Worm (Caenorhabditis elegans) whole organism, mixed stage, embryonic: Measurements from ENCODE around the gene W02A2.5.

ENCODE experiments used
- M03D4.4 ChIP-seq: sonication (generic microtip); optimal IDR thresholded peaks from 2 replicates; lab custom pipeline; 2017; ENCODE audit warnings: mild to moderate bottlenecking, missing genetic modification characterization, missing compliant biosample characterization
- bed-3 ChIP-seq: fragments of 200-800 bp; sonication (Bioruptor generic); optimal IDR thresholded peaks from 3 replicates; lab custom pipeline; 2018; ENCODE audit warnings: mild to moderate bottlenecking, missing genetic modification characterization, moderate library complexity, missing compliant biosample characterization
- blmp-1 ChIP-seq: fragments of 150-350 bp; optimal IDR thresholded peaks from 2 replicates; lab custom pipeline; 2014; ENCODE audit warnings: missing biosample characterization, missing genetic modification characterization
- ceh-39 ChIP-seq: fragments of 150-350 bp; optimal IDR thresholded peaks from 2 replicates; lab custom pipeline; 2014; ENCODE audit warnings: missing biosample characterization, missing genetic modification characterization
- ceh-43 ChIP-seq: fragments of 200-800 bp; sonication (Bioruptor generic); optimal IDR thresholded peaks from 2 replicates; lab custom pipeline; 2018; ENCODE audit warnings: mild to moderate bottlenecking, missing genetic modification characterization, moderate library complexity, missing compliant biosample characterization
- ceh-83 ChIP-seq: fragments of 200-800 bp; sonication (Bioruptor generic); optimal IDR thresholded peaks from 2 replicates; lab custom pipeline; 2018; ENCODE audit warnings: mild to moderate bottlenecking, missing genetic modification characterization, missing compliant biosample characterization
- ces-1 ChIP-seq: fragments of 150-350 bp; optimal IDR thresholded peaks from 2 replicates; lab custom pipeline; 2014; ENCODE audit warnings: missing biosample characterization, missing genetic modification reagents, missing genetic modification characterization
- cnd-1 ChIP-seq: fragments of 200-800 bp; sonication (Bioruptor generic); optimal IDR thresholded peaks from 2 replicates; lab custom pipeline; 2018; ENCODE audit warnings: mild to moderate bottlenecking, missing genetic modification characterization, missing compliant biosample characterization
- drap-1 ChIP-seq: fragments of 200-800 bp; sonication (Bioruptor generic); optimal IDR thresholded peaks from 3 replicates; lab custom pipeline; 2018; ENCODE audit warnings: mild to moderate bottlenecking, missing genetic modification characterization, missing compliant biosample characterization
- elt-1 ChIP-seq: sonication (generic microtip); optimal IDR thresholded peaks from 2 replicates; lab custom pipeline; 2017; ENCODE audit warnings: missing genetic modification characterization, mild to moderate bottlenecking, missing compliant biosample characterization, antibody characterized with exemption, moderate library complexity, borderline replicate concordance; ENCODE audit not compliant: insufficient read depth
- elt-3 ChIP-seq: fragments of 150-350 bp; optimal IDR thresholded peaks from 2 replicates; lab custom pipeline; 2014; ENCODE audit warnings: missing biosample characterization, missing genetic modification characterization
- flh-1 ChIP-seq: fragments of 200-800 bp; sonication (Bioruptor generic); optimal IDR thresholded peaks from 2 replicates; lab custom pipeline; 2018; ENCODE audit warnings: mild to moderate bottlenecking, missing genetic modification characterization, moderate library complexity, missing compliant biosample characterization
- ham-2 ChIP-seq: fragments of 200-800 bp; sonication (Bioruptor generic); optimal IDR thresholded peaks from 2 replicates; lab custom pipeline; 2018; ENCODE audit warnings: mild to moderate bottlenecking, missing genetic modification characterization, missing compliant biosample characterization
- lin-13 ChIP-seq: fragments of 150-350 bp; optimal IDR thresholded peaks from 2 replicates; lab custom pipeline; 2014; ENCODE audit warnings: missing biosample characterization, missing genetic modification characterization
- lin-32 ChIP-seq: fragments of 200-800 bp; sonication (Bioruptor generic); optimal IDR thresholded peaks from 2 replicates; lab custom pipeline; 2018; ENCODE audit warnings: mild to moderate bottlenecking, missing genetic modification characterization, missing compliant biosample characterization
- lsy-2 ChIP-seq: fragments of 150-350 bp; optimal IDR thresholded peaks from 2 replicates; lab custom pipeline; 2014; ENCODE audit warnings: missing biosample characterization, missing genetic modification characterization
- mab-5 ChIP-seq: fragments of 150-350 bp; optimal IDR thresholded peaks from 2 replicates; lab custom pipeline; 2014; ENCODE audit warnings: missing biosample characterization, missing genetic modification characterization
- mep-1 ChIP-seq: fragments of 150-350 bp; optimal IDR thresholded peaks from 2 replicates; lab custom pipeline; 2017; ENCODE audit warnings: missing biosample characterization, missing genetic modification reagents, missing genetic modification characterization, inconsistent platforms
- nhr-12 ChIP-seq: fragments of 150-350 bp; optimal IDR thresholded peaks from 2 replicates; lab custom pipeline; 2014; ENCODE audit warnings: missing biosample characterization, missing genetic modification characterization
- nhr-2 ChIP-seq: fragments of 150-350 bp; optimal IDR thresholded peaks from 2 replicates; lab custom pipeline; 2014; ENCODE audit warnings: missing biosample characterization, missing genetic modification characterization
- nhr-237 ChIP-seq: fragments of 150-350 bp; optimal IDR thresholded peaks from 2 replicates; lab custom pipeline; 2014; ENCODE audit warnings: missing biosample characterization, missing genetic modification characterization
- nhr-76 ChIP-seq: sonication (generic microtip); optimal IDR thresholded peaks from 2 replicates; lab custom pipeline; 2017; ENCODE audit warnings: missing biosample characterization, missing genetic modification characterization
- pha-4 ChIP-seq: fragments of 150-350 bp; optimal IDR thresholded peaks from 2 replicates; lab custom pipeline; 2018; ENCODE audit warnings: missing biosample characterization, missing genetic modification reagents, missing genetic modification characterization
- sem-2 ChIP-seq: fragments of 200-800 bp; sonication (Bioruptor generic); optimal IDR thresholded peaks from 2 replicates; lab custom pipeline; 2018; ENCODE audit warnings: mild to moderate bottlenecking, missing genetic modification characterization, missing compliant biosample characterization
- snpc-4 ChIP-seq: fragments of 150-350 bp; optimal IDR thresholded peaks from 2 replicates; lab custom pipeline; 2014; ENCODE audit warnings: missing biosample characterization, missing genetic modification characterization
- sptf-1 ChIP-seq: sonication (generic microtip); optimal IDR thresholded peaks from 2 replicates; lab custom pipeline; 2017; ENCODE audit warnings: mild to moderate bottlenecking, missing genetic modification characterization, moderate library complexity, missing compliant biosample characterization
- tbx-8 ChIP-seq: fragments of 200-800 bp; sonication (Bioruptor generic); optimal IDR thresholded peaks from 2 replicates; lab custom pipeline; 2018; ENCODE audit warnings: mild to moderate bottlenecking, missing genetic modification characterization, moderate library complexity, missing compliant biosample characterization
- unc-120 ChIP-seq: sonication (generic microtip); optimal IDR thresholded peaks from 2 replicates; lab custom pipeline; 2017; ENCODE audit warnings: missing genetic modification characterization, missing compliant biosample characterization; ENCODE audit not compliant: poor library complexity, severe bottlenecking
- unc-39 ChIP-seq: fragments of 150-350 bp; optimal IDR thresholded peaks from 2 replicates; lab custom pipeline; 2014; ENCODE audit warnings: missing biosample characterization, missing genetic modification characterization
- unc-62 ChIP-seq: fragments of 150-350 bp; optimal IDR thresholded peaks from 2 replicates; lab custom pipeline; 2014; ENCODE audit warnings: missing biosample characterization, missing genetic modification reagents, missing genetic modification characterization
- zip-8 ChIP-seq: fragments of 150-350 bp; optimal IDR thresholded peaks from 2 replicates; lab custom pipeline; 2014; ENCODE audit warnings: missing biosample characterization, missing genetic modification characterization
- ztf-11 ChIP-seq: fragments of 150-350 bp; optimal IDR thresholded peaks from 2 replicates; lab custom pipeline; 2014; ENCODE audit warnings: missing biosample characterization, missing genetic modification characterization

The W02A2.5 gene

ce11 chrIV:13323823-13324359, 18.8 kb upstream of the W02A2.5 start, which contains the start of gene fat-2:
Gene fat-2 (plus strand): TSS chrIV:13323873.
- TF ChIP-seq zip-8 (tag; lab: Kevin White, UChicago) (no peak), unc-39 (no peak), mep-1 (no peak), ham-2 (no peak), nhr-12 (no peak), elt-3 (tag; lab: Kevin White, UChicago) (no peak), nhr-2 (tag; lab: Kevin White, UChicago) (no peak), nhr-237 (tag; lab: Kevin White, UChicago) (no peak)

ce11 chrIV:13327064-13327463, 15.6 kb upstream of the W02A2.5 start:
- TF ChIP-seq elt-1 (tag; lab: Kevin White, UChicago) (no peak), blmp-1 (tag; lab: Kevin White, UChicago) (no peak), ztf-11 (tag; lab: Kevin White, UChicago) (no peak), ceh-43 (no peak), bed-3 (no peak), lin-13 (tag; lab: Kevin White, UChicago) (no peak), zip-8 (tag; lab: Kevin White, UChicago) (no peak), flh-1 (GFP tag; lab: Kevin White, UChicago) (no peak), nhr-237 (tag; lab: Kevin White, UChicago) (no peak), ceh-83 (GFP tag; lab: Kevin White, UChicago) (no peak), unc-62 (GFP tag; lab: Kevin White, UChicago) (no peak), ceh-39 (tag; lab: Kevin White, UChicago) (no peak), unc-120 (tag; lab: Kevin White, UChicago) (no peak), snpc-4 (tag; lab: Kevin White, UChicago) (no peak), pha-4 (tag; lab: Kevin White, UChicago) (no peak)

- TF ChIP-seq ces-1 (GFP tag; lab: Kevin White, UChicago) = no peak
- TF ChIP-seq nhr-2 (tag; lab: Kevin White, UChicago) = no peak
- no peak for TF ChIP-seq ham-2
- no peak for TF ChIP-seq sptf-1 (tag; lab: Kevin White, UChicago)
- TF ChIP-seq, all 35 proteins: peak for 0
These were observed 14.6 kb upstream of the W02A2.5 start, which contains the start of gene far-6 for ce11 chrIV:13328059-13328458. Gene far-6 (plus strand): TSS chrIV:13328359.

ce11 chrIV:13330547-13330946, 12.1 kb upstream of the W02A2.5 start:
- no peak for TF ChIP-seq elt-1 (tag; lab: Kevin White, UChicago)

- TF ChIP-seq drap-1 (GFP tag; lab: Kevin White, UChicago) (no peak), M03D4.4 (tag; lab: Kevin White, UChicago) (no peak), unc-120 (tag; lab: Kevin White, UChicago) (no peak), ztf-11 (tag; lab: Kevin White, UChicago) (no peak), ceh-83 (GFP tag; lab: Kevin White, UChicago) (no peak), nhr-76 (no peak), lin-32 (no peak), ces-1 (GFP tag; lab: Kevin White, UChicago) (no peak), ceh-43 (no peak), elt-1 (tag; lab: Kevin White, UChicago) (no peak), snpc-4 (tag; lab: Kevin White, UChicago) (no peak), zip-8 (tag; lab: Kevin White, UChicago) (no peak), flh-1 (GFP tag; lab: Kevin White, UChicago) (no peak), tbx-8 (GFP tag; lab: Kevin White, UChicago) (no peak), lsy-2 (no peak), mep-1 (no peak)
These were observed 11.4 kb upstream of the W02A2.5 start, which contains the start of gene pqn-74 for ce11 chrIV:13331285-13331684. Gene pqn-74 (minus strand): TSS chrIV:13331406.

ce11 chrIV:13334287-13334686, 8.4 kb upstream of the W02A2.5 start:
- TF ChIP-seq ham-2 (no peak), mab-5 (tag; lab: Kevin White, UChicago) (no peak), elt-3 (tag; lab: Kevin White, UChicago) (no peak), cnd-1 (tag; lab: Kevin White, UChicago) (no peak), ces-1 (GFP tag; lab: Kevin White, UChicago) (no peak), blmp-1 (tag; lab: Kevin White, UChicago) (no peak), mep-1 (no peak), ceh-83 (GFP tag; lab: Kevin White, UChicago) (no peak), M03D4.4 (tag; lab: Kevin White, UChicago) (no peak), unc-120 (tag; lab: Kevin White, UChicago) (no peak), sem-2 (GFP tag; lab: Kevin White, UChicago) (no peak)
